Worm (Caenorhabditis elegans) whole organism, L4 larva: Measurements from ENCODE around the gene npr-15.

ENCODE experiments used
- F44E2.7 ChIP-seq: fragments of 200-800 bp; sonication (Bioruptor generic); IDR thresholded peaks from 2 replicates; pipeline ENCODE4 v2.1.2; 2022; ENCODE audit warnings: missing genetic modification characterization, missing compliant biosample characterization
- Y48G9A.11 ChIP-seq: fragments of 200-800 bp; sonication (Bioruptor generic); IDR thresholded peaks from 2 replicates; pipeline ENCODE4 v1.3.6; 2022; ENCODE audit warnings: missing genetic modification reagents, missing genetic modification characterization, missing compliant biosample characterization
- Y5F2A.4 ChIP-seq: fragments of 200-800 bp; sonication (Bioruptor generic); optimal IDR thresholded peaks from 2 replicates; lab custom pipeline; 2018; ENCODE audit warnings: mild to moderate bottlenecking, missing genetic modification characterization, missing compliant biosample characterization
- Y75B8A.6 ChIP-seq: fragments of 200-800 bp; sonication (Bioruptor generic); IDR thresholded peaks from 2 replicates; pipeline ENCODE4 v1.3.6; 2022; ENCODE audit warnings: missing genetic modification reagents, missing genetic modification characterization, missing compliant biosample characterization
- ama-1 ChIP-seq: fragments of 150-350 bp; optimal IDR thresholded peaks from 2 replicates; lab custom pipeline; 2014; ENCODE audit warnings: inconsistent platforms, mixed read lengths
- ceh-20 ChIP-seq: fragments of 200-800 bp; sonication (Bioruptor generic); IDR thresholded peaks from 2 replicates; pipeline ENCODE4 v1.3.6; 2022; ENCODE audit warnings: missing genetic modification reagents, missing genetic modification characterization, missing compliant biosample characterization
- ceh-44 ChIP-seq: fragments of 200-800 bp; sonication (Bioruptor generic); IDR thresholded peaks from 2 replicates; pipeline ENCODE4 v1.3.6; 2022; ENCODE audit warnings: missing genetic modification reagents, missing genetic modification characterization, missing compliant biosample characterization
- ceh-62 ChIP-seq: sonication (generic microtip); optimal IDR thresholded peaks from 2 replicates; lab custom pipeline; 2017; ENCODE audit warnings: missing biosample characterization, missing genetic modification characterization
- ces-1 ChIP-seq: fragments of 150-350 bp; sonication (generic microtip); optimal IDR thresholded peaks from 4 replicates; lab custom pipeline; 2014; ENCODE audit warnings: missing biosample characterization, missing genetic modification reagents, missing genetic modification characterization
- cey-2 ChIP-seq: sonication (generic microtip); optimal IDR thresholded peaks from 3 replicates; lab custom pipeline; 2017; ENCODE audit warnings: missing genetic modification characterization, mild to moderate bottlenecking, missing compliant biosample characterization, antibody characterized with exemption, borderline replicate concordance; ENCODE audit not compliant: insufficient read depth
- daf-16 ChIP-seq, 3 experiments: sonication (generic microtip); optimal IDR thresholded peaks; 2 replicates each; lab custom pipeline; 2016 to 2017; ENCODE audit warnings: missing genetic modification characterization in 3 of 3, missing genetic modification reagents in 3 of 3, mild to moderate bottlenecking in 2 of 3, missing compliant biosample characterization in 2 of 3, missing biosample characterization in 1 of 3, moderate library complexity in 1 of 3
- dmd-6 ChIP-seq: fragments of 200-800 bp; sonication (Bioruptor generic); IDR thresholded peaks from 2 replicates; pipeline ENCODE4 v1.3.6; 2022; ENCODE audit warnings: missing genetic modification reagents, missing genetic modification characterization, missing compliant biosample characterization
- dmd-8 ChIP-seq: fragments of 200-800 bp; sonication (Bioruptor generic); IDR thresholded peaks from 2 replicates; pipeline ENCODE4 v1.3.6; 2022; ENCODE audit warnings: missing genetic modification characterization, missing compliant biosample characterization
- egl-27 ChIP-seq: sonication (generic microtip); optimal IDR thresholded peaks from 3 replicates; lab custom pipeline; 2017; ENCODE audit warnings: missing biosample characterization, missing genetic modification reagents, missing genetic modification characterization
- hlh-30 ChIP-seq: sonication (generic microtip); optimal IDR thresholded peaks from 2 replicates; lab custom pipeline; 2017; ENCODE audit warnings: antibody characterized with exemption, mild to moderate bottlenecking, missing genetic modification characterization, missing compliant biosample characterization; ENCODE audit not compliant: insufficient read depth
- lin-13 ChIP-seq: fragments of 150-350 bp; optimal IDR thresholded peaks from 2 replicates; lab custom pipeline; 2014; ENCODE audit warnings: missing biosample characterization, missing genetic modification reagents, missing genetic modification characterization
- lin-29 ChIP-seq: fragments of 200-800 bp; sonication (Bioruptor generic); IDR thresholded peaks from 2 replicates; pipeline ENCODE4 v1.3.6; 2022; ENCODE audit warnings: missing genetic modification reagents, missing genetic modification characterization, missing compliant biosample characterization
- lin-39 ChIP-seq: fragments of 150-350 bp; optimal IDR thresholded peaks from 2 replicates; lab custom pipeline; 2014; ENCODE audit warnings: missing biosample characterization, missing genetic modification reagents, missing genetic modification characterization
- lir-3 ChIP-seq: sonication (generic microtip); optimal IDR thresholded peaks from 2 replicates; lab custom pipeline; 2016; ENCODE audit warnings: mild to moderate bottlenecking, missing genetic modification characterization, missing compliant biosample characterization
- lsy-2 ChIP-seq, 2 experiments: fragments of 150-350 bp in 1 of 2; sonication (generic microtip) in 1 of 2; optimal IDR thresholded peaks; 2 replicates each; lab custom pipeline; 2014 to 2017; ENCODE audit warnings: missing biosample characterization in 2 of 2, missing genetic modification characterization in 2 of 2
- madf-5 ChIP-seq, 2 experiments: fragments of 200-800 bp; sonication (Bioruptor generic); IDR thresholded peaks; 2 replicates each; pipeline ENCODE4 v1.3.6; 2022; ENCODE audit warnings: missing compliant biosample characterization in 2 of 2, missing genetic modification characterization in 2 of 2
- mdl-1 ChIP-seq, 2 experiments: fragments of 150-350 bp in 1 of 2; sonication (generic microtip) in 1 of 2; optimal IDR thresholded peaks; 2 replicates each; lab custom pipeline; 2014 to 2017; ENCODE audit warnings: missing biosample characterization in 2 of 2, missing genetic modification characterization in 2 of 2
- mdt-29 ChIP-seq: fragments of 200-800 bp; sonication (Bioruptor generic); IDR thresholded peaks from 2 replicates; pipeline ENCODE4 v1.3.6; 2022; ENCODE audit warnings: missing genetic modification reagents, missing genetic modification characterization, missing compliant biosample characterization
- mes-2 ChIP-seq: sonication (generic microtip); optimal IDR thresholded peaks from 2 replicates; lab custom pipeline; 2016; ENCODE audit warnings: missing genotype, mild to moderate bottlenecking, missing genetic modification characterization, missing compliant biosample characterization; ENCODE audit not compliant: poor library complexity, severe bottlenecking
- mxl-2 ChIP-seq: fragments of 200-800 bp; sonication (Bioruptor generic); conservative IDR thresholded peaks from 2 replicates; pipeline ENCODE4 v1.3.6; 2022; ENCODE audit warnings: missing genetic modification reagents, missing genetic modification characterization, missing compliant biosample characterization
- nhr-11 ChIP-seq: fragments of 150-350 bp; optimal IDR thresholded peaks from 2 replicates; lab custom pipeline; 2014; ENCODE audit warnings: missing biosample characterization, missing genetic modification characterization
- nhr-25 ChIP-seq: sonication (generic microtip); optimal IDR thresholded peaks from 2 replicates; lab custom pipeline; 2017; ENCODE audit warnings: missing genetic modification characterization, mild to moderate bottlenecking, missing compliant biosample characterization, antibody characterized with exemption, moderate library complexity, borderline replicate concordance; ENCODE audit not compliant: insufficient read depth
- nhr-28 ChIP-seq: fragments of 150-350 bp; optimal IDR thresholded peaks from 2 replicates; lab custom pipeline; 2014; ENCODE audit warnings: missing biosample characterization, missing genetic modification characterization
- nhr-41 ChIP-seq: fragments of 200-800 bp; sonication (Bioruptor generic); IDR thresholded peaks from 2 replicates; pipeline ENCODE4 v1.3.6; 2022; ENCODE audit warnings: missing genetic modification reagents, missing genetic modification characterization, missing compliant biosample characterization
- nhr-6 ChIP-seq: fragments of 150-350 bp; optimal IDR thresholded peaks from 2 replicates; lab custom pipeline; 2014; ENCODE audit warnings: missing biosample characterization, missing genetic modification characterization
- nhr-76 ChIP-seq: fragments of 150-350 bp; optimal IDR thresholded peaks from 2 replicates; lab custom pipeline; 2014; ENCODE audit warnings: missing biosample characterization, missing genetic modification characterization
- nhr-77 ChIP-seq: fragments of 150-350 bp; optimal IDR thresholded peaks from 2 replicates; lab custom pipeline; 2014; ENCODE audit warnings: missing biosample characterization, missing genetic modification characterization
- php-3 ChIP-seq: fragments of 200-800 bp; sonication (Bioruptor generic); IDR thresholded peaks from 2 replicates; pipeline ENCODE4 v1.3.6; 2022; ENCODE audit warnings: missing genetic modification reagents, missing genetic modification characterization, missing compliant biosample characterization
- pqm-1 ChIP-seq: sonication (generic microtip); optimal IDR thresholded peaks from 2 replicates; lab custom pipeline; 2017; ENCODE audit warnings: missing biosample characterization, missing genetic modification characterization
- saeg-2 ChIP-seq: fragments of 200-800 bp; sonication (Bioruptor generic); IDR thresholded peaks from 2 replicates; pipeline ENCODE4 v1.3.6; 2022; ENCODE audit warnings: missing genetic modification reagents, missing genetic modification characterization, missing compliant biosample characterization
- sdz-12 ChIP-seq: fragments of 200-800 bp; sonication (Bioruptor generic); optimal IDR thresholded peaks from 2 replicates; lab custom pipeline; 2018; ENCODE audit warnings: mild to moderate bottlenecking, missing genetic modification characterization, missing compliant biosample characterization
- set-16 ChIP-seq: fragments of 200-800 bp; sonication (Bioruptor generic); IDR thresholded peaks from 2 replicates; pipeline ENCODE4 v1.3.6; 2022; ENCODE audit warnings: missing genetic modification reagents, missing genetic modification characterization, missing compliant biosample characterization
- snpc-1.2 ChIP-seq: fragments of 200-800 bp; sonication (Bioruptor generic); IDR thresholded peaks from 2 replicates; pipeline ENCODE4 v1.3.6; 2022; ENCODE audit warnings: missing genetic modification reagents, missing genetic modification characterization, missing compliant biosample characterization
- spr-1 ChIP-seq: sonication (generic microtip); optimal IDR thresholded peaks from 2 replicates; lab custom pipeline; 2016; ENCODE audit warnings: mild to moderate bottlenecking, missing genetic modification characterization, missing compliant biosample characterization
- tra-1 ChIP-seq: fragments of 200-800 bp; sonication (Bioruptor generic); IDR thresholded peaks from 2 replicates; pipeline ENCODE4 v1.3.6; 2022; ENCODE audit warnings: missing genetic modification reagents, missing genetic modification characterization, missing compliant biosample characterization
- unc-130 ChIP-seq: sonication (generic microtip); optimal IDR thresholded peaks from 2 replicates; lab custom pipeline; 2016; ENCODE audit warnings: missing genetic modification reagents, missing genetic modification characterization, missing compliant biosample characterization
- zfp-3 ChIP-seq: fragments of 200-800 bp; sonication (Bioruptor generic); conservative IDR thresholded peaks from 2 replicates; pipeline ENCODE4 v1.3.6; 2022; ENCODE audit warnings: missing genetic modification reagents, missing genetic modification characterization, missing compliant biosample characterization
- zip-2 ChIP-seq: fragments of 150-350 bp; optimal IDR thresholded peaks from 2 replicates; lab custom pipeline; 2014; ENCODE audit warnings: missing biosample characterization, missing genetic modification characterization

Gene npr-15

ce11 chrIII:3734007-3734406, 39.5 kb upstream of the npr-15 start, which contains the start of gene F34D10.3:
Gene F34D10.3 (plus strand): TSS chrIII:3734255.
- TF ChIP-seq ceh-62, result no peak
- TF ChIP-seq nhr-11 (tag; lab: Kevin White, UChicago), result no peak
- no peak for TF ChIP-seq mdt-29 (GFP tag; lab: Robert Waterston, UW)
- TF ChIP-seq cey-2 (tag; lab: Kevin White, UChicago), result no peak
- TF ChIP-seq nhr-41 (GFP tag; lab: Robert Waterston, UW), result no peak
- no peak for TF ChIP-seq lir-3 (tag; lab: Kevin White, UChicago)
- no peak for TF ChIP-seq saeg-2 (GFP tag; lab: Robert Waterston, UW)
- TF ChIP-seq lsy-2 (tag; optimal IDR thresholded peaks at IDR 0.05; lab: Kevin White, UChicago), result peak in 1 of 2 experiments; percentile 32
- TF ChIP-seq hlh-30, result no peak
- TF ChIP-seq dmd-8 (GFP tag; lab: Robert Waterston, UW), result no peak
- no peak for TF ChIP-seq ama-1 (lab: Kevin White, UChicago)
- peak; percentile 48 for TF ChIP-seq mes-2 (tag; lab: Kevin White, UChicago)
- no peak for TF ChIP-seq mdl-1 (tag; optimal IDR thresholded peaks at IDR 0.05; lab: Kevin White, UChicago)
- no peak for TF ChIP-seq daf-16 (GFP tag; optimal IDR thresholded peaks at IDR 0.05; lab: Kevin White, UChicago)
- no peak for TF ChIP-seq daf-16 (tag; optimal IDR thresholded peaks at IDR 0.05; lab: Kevin White, UChicago)
- TF ChIP-seq tra-1 (GFP tag; lab: Robert Waterston, UW), result no peak
- no peak for TF ChIP-seq php-3
- TF ChIP-seq lin-39 (tag; lab: Kevin White, UChicago), result no peak

ce11 chrIII:3730475-3730874, 36.0 kb upstream of the npr-15 start, which contains the start of gene F34D10.8:
Gene F34D10.8 (plus strand): TSS chrIII:3730775.
- TF ChIP-seq nhr-76 (tag; lab: Kevin White, UChicago) (no peak), F44E2.7 (GFP tag; lab: Robert Waterston, UW) (no peak), ceh-62 (no peak), spr-1 (tag; lab: Kevin White, UChicago) (no peak), mxl-2 (no peak), zfp-3 (GFP tag; lab: Robert Waterston, UW) (no peak), nhr-6 (tag; lab: Kevin White, UChicago) (no peak), saeg-2 (GFP tag; lab: Robert Waterston, UW) (no peak)
- TF ChIP-seq, all 104 proteins: peak for 0

DNA sequence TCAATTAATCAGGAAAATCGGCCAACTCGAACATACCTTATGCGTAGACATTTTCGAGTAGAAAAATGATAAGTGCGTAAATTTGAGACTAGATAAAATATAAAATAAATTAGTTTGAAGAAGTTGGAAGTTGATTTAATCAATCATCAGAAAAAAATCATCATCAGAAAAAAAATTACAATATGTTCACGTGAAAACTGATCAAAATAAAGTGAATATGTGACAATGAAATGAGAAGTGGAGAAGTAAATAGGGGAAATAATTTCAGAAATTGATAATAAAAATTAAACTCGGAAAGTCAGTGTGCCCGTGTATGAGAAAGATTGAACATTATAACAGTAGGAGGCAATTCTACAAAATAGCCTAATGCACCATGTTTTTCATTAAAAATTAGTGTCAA, 35.0 kb upstream of the npr-15 start, which contains the start of gene F34D10.9:
Gene F34D10.9, minus strand, starts transcription at position 101 of the 400 bp plus-strand sequence.
- no peak for TF ChIP-seq madf-5 (GFP tag; IDR thresholded peaks at IDR 0.05; lab: Robert Waterston, UW)
- no peak for TF ChIP-seq ceh-20 (GFP tag; lab: Robert Waterston, UW)
- no peak for TF ChIP-seq Y5F2A.4 (GFP tag; lab: Kevin White, UChicago)
- no peak for TF ChIP-seq sdz-12 (GFP tag; lab: Kevin White, UChicago)
- no peak for TF ChIP-seq ceh-62
- no peak for TF ChIP-seq tra-1 (GFP tag; lab: Robert Waterston, UW)
- no peak for TF ChIP-seq ceh-44 (GFP tag; lab: Robert Waterston, UW)
- no peak for TF ChIP-seq mxl-2
- no peak for TF ChIP-seq mes-2 (tag; lab: Kevin White, UChicago)
- TF ChIP-seq nhr-28 (tag; lab: Kevin White, UChicago), result no peak
- TF ChIP-seq nhr-25, result no peak
- TF ChIP-seq, all 104 proteins: peak for 0

DNA sequence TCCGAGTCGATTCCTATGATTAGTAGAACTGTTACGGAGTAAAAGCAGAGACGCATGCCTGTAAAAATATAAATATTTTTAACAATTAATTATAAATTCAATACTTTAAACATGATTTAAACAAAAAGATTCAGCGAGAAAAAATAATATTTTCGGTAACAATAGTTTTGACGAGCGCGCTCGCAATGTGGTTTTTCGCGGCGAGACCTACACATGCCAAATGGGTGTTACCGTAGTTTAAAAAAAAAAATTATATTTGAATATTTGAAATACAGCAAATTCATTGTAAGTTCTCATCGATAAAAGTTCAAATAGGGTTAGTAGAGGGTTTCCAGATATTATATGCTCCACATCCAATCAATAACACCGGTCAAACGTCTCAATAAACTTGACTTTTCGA, 32.0 kb upstream of the npr-15 start, which contains the start of gene gldi-5:
Gene gldi-5, minus strand, starts transcription at position 58 of the 400 bp plus-strand sequence.
- TF ChIP-seq nhr-6 (tag; lab: Kevin White, UChicago), result no peak
- no peak for TF ChIP-seq ceh-20 (GFP tag; lab: Robert Waterston, UW)
- no peak for TF ChIP-seq set-16 (GFP tag; lab: Robert Waterston, UW)
- TF ChIP-seq pqm-1 (tag; lab: Kevin White, UChicago), result no peak
- no peak for TF ChIP-seq lin-29 (GFP tag; lab: Robert Waterston, UW)
- no peak for TF ChIP-seq nhr-77 (tag; lab: Kevin White, UChicago)
- TF ChIP-seq zip-2 (tag; lab: Kevin White, UChicago), result no peak
- TF ChIP-seq nhr-11 (tag; lab: Kevin White, UChicago), result no peak
- TF ChIP-seq unc-130 (GFP tag; lab: Kevin White, UChicago), result no peak
- no peak for TF ChIP-seq ces-1
- TF ChIP-seq lin-13, result no peak
- no peak for TF ChIP-seq snpc-1.2 (GFP tag; lab: Robert Waterston, UW)
- no peak for TF ChIP-seq cey-2 (tag; lab: Kevin White, UChicago)
- TF ChIP-seq dmd-8 (GFP tag; lab: Robert Waterston, UW), result no peak
- TF ChIP-seq Y48G9A.11 (GFP tag; lab: Robert Waterston, UW), result no peak
- no peak for TF ChIP-seq nhr-41 (GFP tag; lab: Robert Waterston, UW)
- no peak for TF ChIP-seq Y75B8A.6 (GFP tag; lab: Robert Waterston, UW)
- TF ChIP-seq egl-27, result no peak
- no peak for TF ChIP-seq dmd-6 (GFP tag; lab: Robert Waterston, UW)
